Fruit fly (Drosophila melanogaster): ENCODE results near the gene GluProRS.

dm6 chr3R:23958091-23958838 lies at the start of gene GluProRS, which contains the start of gene AP-1sigma:
- TF ChIP-seq D1 (tag; optimal IDR thresholded peaks at IDR 0.05): no peak
- TF ChIP-seq CG12605 (GFP tag; IDR thresholded peaks at IDR 0.05): peak; percentile 94
- TF ChIP-seq Pif1B (GFP tag; optimal IDR thresholded peaks at IDR 0.05): peak; percentile 81
- peak; percentile 85 for TF ChIP-seq CG17806 (tag; optimal IDR thresholded peaks at IDR 0.05)
- TF ChIP-seq CG13204 (GFP tag; optimal IDR thresholded peaks at IDR 0.05): no peak
- peak; percentile 82 for TF ChIP-seq CG9948 (tag; optimal IDR thresholded peaks at IDR 0.05)
- peak; percentile 91 for TF ChIP-seq rn (GFP tag; IDR thresholded peaks at IDR 0.05)
- no peak for TF ChIP-seq EcR (GFP tag; optimal IDR thresholded peaks at IDR 0.05)

Data from whole organism, pupa.